Fruit fly (Drosophila melanogaster) whole organism, embryonic: Measurements from ENCODE around the gene CG1998.
A peak's percentile ranks its signal among the peaks of the same experiment; 100 is the strongest.

Experiments
- ATbp ChIP-seq: fragments of 200-800 bp; sonication (Bioruptor generic); optimal IDR thresholded peaks from 2 replicates; lab custom pipeline; 2017; ENCODE audit warnings: missing biosample characterization, mild to moderate bottlenecking, missing genetic modification characterization, missing genetic modification reagents
- Aef1 ChIP-seq: fragments of 200-800 bp; sonication (Bioruptor generic); IDR thresholded peaks from 3 replicates; pipeline ENCODE4 v1.3.6; 2022; ENCODE audit warnings: missing biosample characterization, missing genetic modification characterization
- Atf-2 ChIP-seq: fragments of 200-800 bp; sonication (Bioruptor generic); optimal IDR thresholded peaks from 2 replicates; lab custom pipeline; 2016; ENCODE audit warnings: missing biosample characterization, missing genetic modification characterization
- Atf3 ChIP-seq: fragments of 200-800 bp; sonication (Bioruptor generic); optimal IDR thresholded peaks from 3 replicates; lab custom pipeline; 2016; ENCODE audit warnings: missing biosample characterization, missing genetic modification characterization
- BtbVII ChIP-seq: fragments of 200-800 bp; sonication (Bioruptor generic); optimal IDR thresholded peaks from 3 replicates; lab custom pipeline; 2017; ENCODE audit warnings: missing biosample characterization, mild to moderate bottlenecking, missing genetic modification characterization
- CG10366 ChIP-seq: fragments of 200-800 bp; sonication (Bioruptor generic); IDR thresholded peaks from 2 replicates; pipeline ENCODE4 v1.3.6; 2022; ENCODE audit warnings: missing biosample characterization, missing genetic modification characterization
- CG10543 ChIP-seq: fragments of 200-800 bp; sonication (Bioruptor generic); optimal IDR thresholded peaks from 3 replicates; lab custom pipeline; 2017; ENCODE audit warnings: missing biosample characterization, mild to moderate bottlenecking, missing genetic modification characterization, moderate library complexity
- CG11398 ChIP-seq: fragments of 200-800 bp; sonication (Bioruptor generic); optimal IDR thresholded peaks from 2 replicates; lab custom pipeline; 2016; ENCODE audit warnings: missing biosample characterization, missing genetic modification characterization
- CG11695 ChIP-seq: fragments of 200-800 bp; sonication (Bioruptor generic); IDR thresholded peaks from 3 replicates; pipeline ENCODE4 v1.3.6; 2022; ENCODE audit warnings: missing biosample characterization, missing genetic modification characterization
- CG12104 ChIP-seq: fragments of 200-800 bp; sonication (Bioruptor generic); optimal IDR thresholded peaks from 3 replicates; lab custom pipeline; 2016; ENCODE audit warnings: missing biosample characterization, missing genetic modification characterization
- CG12744 ChIP-seq: fragments of 200-800 bp; sonication (Bioruptor generic); optimal IDR thresholded peaks from 2 replicates; lab custom pipeline; 2016; ENCODE audit warnings: missing biosample characterization, missing genetic modification characterization
- CG14441 ChIP-seq: fragments of 200-800 bp; sonication (Bioruptor generic); IDR thresholded peaks from 2 replicates; pipeline ENCODE4 v1.3.6; 2022; ENCODE audit warnings: missing biosample characterization, missing genetic modification characterization
- CG2889 ChIP-seq: fragments of 200-800 bp; sonication (Bioruptor generic); IDR thresholded peaks from 3 replicates; pipeline ENCODE4 v1.3.6; 2022; ENCODE audit warnings: missing biosample characterization, missing genetic modification characterization
- CG4707 ChIP-seq: fragments of 200-800 bp; sonication (Bioruptor generic); optimal IDR thresholded peaks from 2 replicates; lab custom pipeline; 2018; ENCODE audit warnings: missing biosample characterization, mild to moderate bottlenecking, missing genetic modification characterization, moderate library complexity
- CG4730 ChIP-seq: fragments of 200-800 bp; sonication (Bioruptor generic); IDR thresholded peaks from 2 replicates; pipeline ENCODE4 v1.3.6; 2022; ENCODE audit warnings: missing biosample characterization, missing genetic modification characterization
- CG6791 ChIP-seq: fragments of 200-800 bp; sonication (Bioruptor generic); IDR thresholded peaks from 3 replicates; pipeline ENCODE4 v1.3.6; 2022; ENCODE audit warnings: missing biosample characterization, missing genetic modification characterization; ENCODE audit not compliant: partially characterized antibody
- CTCF ChIP-seq: fragments of 200-800 bp; sonication (Bioruptor generic); optimal IDR thresholded peaks from 2 replicates; lab custom pipeline; 2017; ENCODE audit warnings: missing biosample characterization, mild to moderate bottlenecking, missing genetic modification characterization, moderate library complexity
- Dad ChIP-seq: fragments of 200-800 bp; sonication (Bioruptor generic); optimal IDR thresholded peaks from 3 replicates; lab custom pipeline; 2016; ENCODE audit warnings: missing biosample characterization, missing genetic modification characterization
- Deaf1 ChIP-seq: fragments of 200-800 bp; optimal IDR thresholded peaks from 3 replicates; lab custom pipeline; 2019; ENCODE audit warnings: missing biosample characterization, mild to moderate bottlenecking, missing genetic modification characterization, moderate library complexity
- Ets65A ChIP-seq: fragments of 200-800 bp; sonication (Bioruptor generic); peaks from one replicate; lab custom pipeline; 2016; ENCODE audit warnings: missing biosample characterization, missing genetic modification characterization
- Fer1 ChIP-seq: fragments of 200-800 bp; sonication (Bioruptor generic); optimal IDR thresholded peaks from 2 replicates; lab custom pipeline; 2017; ENCODE audit warnings: missing biosample characterization, mild to moderate bottlenecking, missing genetic modification characterization
- H2.0 ChIP-seq: fragments of 200-800 bp; sonication (Bioruptor generic); IDR thresholded peaks from 2 replicates; pipeline ENCODE4 v1.3.6; 2022; ENCODE audit warnings: missing biosample characterization, missing genetic modification characterization
- Hey ChIP-seq: fragments of 200-800 bp; sonication (Bioruptor generic); optimal IDR thresholded peaks from 3 replicates; lab custom pipeline; 2018; ENCODE audit warnings: missing biosample characterization, mild to moderate bottlenecking, missing genetic modification characterization
- HmgZ ChIP-seq: fragments of 200-800 bp; sonication (Bioruptor generic); optimal IDR thresholded peaks from 2 replicates; lab custom pipeline; 2018; ENCODE audit warnings: missing biosample characterization, mild to moderate bottlenecking, missing genetic modification characterization
- Hr3 ChIP-seq: fragments of 200-800 bp; sonication (Bioruptor generic); optimal IDR thresholded peaks from 3 replicates; lab custom pipeline; 2016; ENCODE audit warnings: missing biosample characterization, missing genetic modification characterization
- Jarid2 ChIP-seq: fragments of 200-800 bp; sonication (Bioruptor generic); optimal IDR thresholded peaks from 3 replicates; lab custom pipeline; 2017; ENCODE audit warnings: mild to moderate bottlenecking, missing biosample characterization, missing genetic modification reagents, missing genetic modification characterization
- Lhr ChIP-seq: fragments of 200-800 bp; sonication (Bioruptor generic); optimal IDR thresholded peaks from 3 replicates; lab custom pipeline; 2017; ENCODE audit warnings: mild to moderate bottlenecking, missing biosample characterization, missing genetic modification reagents, missing genetic modification characterization
- MTF-1 ChIP-seq: fragments of 200-800 bp; sonication (Bioruptor generic); optimal IDR thresholded peaks from 2 replicates; lab custom pipeline; 2018; ENCODE audit warnings: missing biosample characterization, mild to moderate bottlenecking, missing genetic modification characterization, borderline replicate concordance
- Mad ChIP-seq: fragments of 200-800 bp; sonication (Bioruptor generic); optimal IDR thresholded peaks from 2 replicates; lab custom pipeline; 2016; ENCODE audit warnings: missing biosample characterization, missing genetic modification characterization
- Myb ChIP-seq: fragments of 200-800 bp; sonication (Bioruptor generic); optimal IDR thresholded peaks from 2 replicates; lab custom pipeline; 2016; ENCODE audit warnings: missing biosample characterization, missing genetic modification characterization
- Oaz ChIP-seq: fragments of 200-800 bp; sonication (Bioruptor generic); IDR thresholded peaks from 2 replicates; pipeline ENCODE4 v1.3.6; 2022; ENCODE audit warnings: missing biosample characterization, missing genetic modification characterization
- Ravus ChIP-seq: fragments of 200-800 bp; sonication (Bioruptor generic); IDR thresholded peaks from 2 replicates; pipeline ENCODE4 v1.3.6; 2022; ENCODE audit warnings: missing biosample characterization, missing genetic modification characterization
- Xrp1 ChIP-seq: fragments of 200-800 bp; sonication (Bioruptor generic); IDR thresholded peaks from 2 replicates; pipeline ENCODE4 v1.3.6; 2022; ENCODE audit warnings: missing biosample characterization, missing genetic modification characterization
- caup ChIP-seq: fragments of 200-800 bp; sonication (Bioruptor generic); optimal IDR thresholded peaks from 3 replicates; lab custom pipeline; 2017; ENCODE audit warnings: missing biosample characterization, mild to moderate bottlenecking, missing genetic modification characterization, moderate library complexity; ENCODE audit not compliant: severe bottlenecking
- crp ChIP-seq, 2 experiments: fragments of 200-800 bp; sonication (Bioruptor generic); optimal IDR thresholded peaks; 2 replicates in 1 of 2; 3 replicates in 1 of 2; lab custom pipeline; 2017; ENCODE audit warnings: missing biosample characterization in 2 of 2, missing genetic modification characterization in 2 of 2, mild to moderate bottlenecking in 1 of 2, moderate library complexity in 1 of 2
- dysf ChIP-seq: fragments of 200-800 bp; sonication (Bioruptor generic); IDR thresholded peaks from 3 replicates; pipeline ENCODE4 v1.3.6; 2022; ENCODE audit warnings: missing biosample characterization, missing genetic modification characterization
- eve ChIP-seq, 2 experiments: fragments of >200 bp; optimal IDR thresholded peaks; 2 replicates each; lab custom pipeline; 2017; ENCODE audit warnings: missing biosample characterization in 2 of 2, missing genetic modification characterization in 2 of 2
- gro ChIP-seq: fragments of 200-800 bp; sonication (Bioruptor generic); optimal IDR thresholded peaks from 2 replicates; lab custom pipeline; 2016; ENCODE audit warnings: missing biosample characterization, missing genetic modification characterization
- insv ChIP-seq, 2 experiments: fragments of 200-800 bp; sonication (Bioruptor generic); optimal IDR thresholded peaks; 3 replicates each; lab custom pipeline; 2016 to 2018; ENCODE audit warnings: missing biosample characterization in 2 of 2, missing genetic modification characterization in 2 of 2
- inv ChIP-seq: fragments of 200-800 bp; sonication (Bioruptor generic); IDR thresholded peaks from 2 replicates; pipeline ENCODE4 v1.3.6; 2022; ENCODE audit warnings: missing biosample characterization, missing genetic modification characterization; ENCODE audit not compliant: partially characterized antibody
- kah ChIP-seq: fragments of 200-800 bp; sonication (Bioruptor generic); optimal IDR thresholded peaks from 2 replicates; lab custom pipeline; 2018; ENCODE audit warnings: missing biosample characterization, mild to moderate bottlenecking, missing genetic modification characterization
- org-1 ChIP-seq: fragments of 200-800 bp; sonication (Bioruptor generic); optimal IDR thresholded peaks from 2 replicates; lab custom pipeline; 2017; ENCODE audit warnings: missing biosample characterization, missing genetic modification characterization
- pb ChIP-seq: fragments of 200-800 bp; sonication (Bioruptor generic); optimal IDR thresholded peaks from 3 replicates; lab custom pipeline; 2016; ENCODE audit warnings: missing biosample characterization, missing genetic modification characterization
- pum ChIP-seq: fragments of 200-800 bp; sonication (Bioruptor generic); optimal IDR thresholded peaks from 2 replicates; lab custom pipeline; 2016; ENCODE audit warnings: missing biosample characterization, missing genetic modification characterization
- repo ChIP-seq: fragments of 200-800 bp; sonication (Bioruptor generic); optimal IDR thresholded peaks from 2 replicates; lab custom pipeline; 2016; ENCODE audit warnings: missing biosample characterization, missing genetic modification characterization
- seq ChIP-seq: fragments of 200-800 bp; sonication (Bioruptor generic); IDR thresholded peaks from 2 replicates; pipeline ENCODE4 v1.3.6; 2022; ENCODE audit warnings: missing biosample characterization, missing genetic modification characterization
- sim ChIP-seq: fragments of 200-800 bp; sonication (Bioruptor generic); IDR thresholded peaks from 2 replicates; pipeline ENCODE4 v1.3.6; 2022; ENCODE audit warnings: missing biosample characterization, missing genetic modification characterization
- sisA ChIP-seq: fragments of 200-800 bp; sonication (Bioruptor generic); IDR thresholded peaks from 2 replicates; pipeline ENCODE4 v1.3.6; 2022; ENCODE audit warnings: missing biosample characterization, missing genetic modification characterization
- sob ChIP-seq: fragments of 200-800 bp; sonication (Bioruptor generic); IDR thresholded peaks from 2 replicates; pipeline ENCODE4 v1.3.6; 2022; ENCODE audit warnings: missing biosample characterization, missing genetic modification characterization
- trh ChIP-seq: fragments of 200-800 bp; sonication (Bioruptor generic); optimal IDR thresholded peaks from 2 replicates; lab custom pipeline; 2016; ENCODE audit warnings: missing biosample characterization, missing genetic modification characterization
- unpg ChIP-seq: fragments of 200-800 bp; sonication (Bioruptor generic); optimal IDR thresholded peaks from 3 replicates; lab custom pipeline; 2018; ENCODE audit warnings: missing biosample characterization, mild to moderate bottlenecking, missing genetic modification characterization, moderate library complexity

Gene CG1998

dm6 chrX:13370826-13371703, 41.8 kb downstream of the CG1998 start (continued):
- no peak for TF ChIP-seq Aef1
- peak; percentile 23 for TF ChIP-seq Dad
- TF ChIP-seq CG14441 (GFP tag; lab: Robert Waterston, UW), result peak; percentile 34; the same call in 1 of the 2 replicates
- TF ChIP-seq MTF-1 (GFP tag; lab: Kevin White, UChicago), result no peak
- no peak for TF ChIP-seq ATbp (GFP tag; lab: Kevin White, UChicago)
- no peak for TF ChIP-seq CG2889 (GFP tag; lab: Robert Waterston, UW)
- no peak for TF ChIP-seq Ravus
- peak in 1 of 2 experiments; percentile 3 for TF ChIP-seq crp (GFP tag; optimal IDR thresholded peaks at IDR 0.05; lab: Kevin White, UChicago)
- TF ChIP-seq Fer1 (GFP tag; lab: Kevin White, UChicago), result no peak
- TF ChIP-seq Ets65A (GFP tag; lab: Kevin White, UChicago), result no peak
- no peak for TF ChIP-seq kah
- TF ChIP-seq dysf, result 0 out of 3 replicates have a peak, but pooled peaks have one; percentile 23
- no peak for TF ChIP-seq Jarid2 (GFP tag; lab: Kevin White, UChicago)
- no peak for TF ChIP-seq CG11398 (GFP tag; lab: Kevin White, UChicago)
- TF ChIP-seq Hey (tag; lab: Kevin White, UChicago), result no peak
- no peak for TF ChIP-seq sisA (GFP tag; lab: Robert Waterston, UW)
- no peak for TF ChIP-seq CG10366 (GFP tag; lab: Robert Waterston, UW)
- TF ChIP-seq CG11695 (GFP tag; lab: Robert Waterston, UW), result no peak
- no peak for TF ChIP-seq Atf-2
- peak; percentile 51 for TF ChIP-seq inv (GFP tag; lab: Robert Waterston, UW)
- TF ChIP-seq seq (GFP tag; lab: Robert Waterston, UW), result no peak
- peak; percentile 70 for TF ChIP-seq CG6791 (GFP tag; lab: Robert Waterston, UW)
- TF ChIP-seq Hr3 (GFP tag; lab: Kevin White, UChicago), result no peak
- TF ChIP-seq sim (GFP tag; lab: Robert Waterston, UW), result no peak
- TF ChIP-seq repo (GFP tag; lab: Kevin White, UChicago), result no peak
- TF ChIP-seq HmgZ (tag; lab: Kevin White, UChicago), result peak; percentile 59
- peak; percentile 30 for TF ChIP-seq CTCF (GFP tag; lab: Kevin White, UChicago)
- TF ChIP-seq CG12104 (GFP tag; lab: Kevin White, UChicago), result no peak
- no peak for TF ChIP-seq CG4730 (GFP tag; lab: Robert Waterston, UW)
- no peak for TF ChIP-seq caup (GFP tag; lab: Kevin White, UChicago)
- TF ChIP-seq eve (GFP tag; optimal IDR thresholded peaks at IDR 0.05; lab: Kevin White, UChicago), result peak in 1 of 2 experiments; percentile 76
- no peak for TF ChIP-seq BtbVII (GFP tag; lab: Kevin White, UChicago)
- TF ChIP-seq pb (GFP tag; lab: Kevin White, UChicago), result no peak
- no peak for TF ChIP-seq H2.0 (GFP tag; lab: Robert Waterston, UW)
- TF ChIP-seq trh (GFP tag; lab: Kevin White, UChicago), result no peak
- TF ChIP-seq Mad (GFP tag; lab: Kevin White, UChicago), result no peak
- TF ChIP-seq CG12744, result no peak
- no peak for TF ChIP-seq Oaz (GFP tag; lab: Robert Waterston, UW)
- no peak for TF ChIP-seq Deaf1 (tag; lab: Kevin White, UChicago)
- TF ChIP-seq sob, result peak; percentile 28; the same call in 1 of the 2 replicates
- TF ChIP-seq org-1 (GFP tag; lab: Kevin White, UChicago), result no peak
- TF ChIP-seq CG4707, result no peak
- peak; percentile 53 for TF ChIP-seq Myb (GFP tag; lab: Kevin White, UChicago)
- peak; percentile 4 for TF ChIP-seq unpg
- no peak for TF ChIP-seq gro
- no peak for TF ChIP-seq pum (GFP tag; lab: Kevin White, UChicago)
- TF ChIP-seq Lhr (GFP tag; lab: Kevin White, UChicago), result no peak
- no peak for TF ChIP-seq Atf3 (GFP tag; lab: Kevin White, UChicago)
- no peak for TF ChIP-seq Xrp1 (GFP tag; lab: Robert Waterston, UW)
- TF ChIP-seq CG10543 (GFP tag; lab: Kevin White, UChicago), result no peak
- peak in 1 of 2 experiments; percentile 61 for TF ChIP-seq insv (GFP tag; optimal IDR thresholded peaks at IDR 0.05; lab: Kevin White, UChicago)
